Fruit fly (Drosophila melanogaster): ENCODE data around the gene CG12213.
A peak's percentile ranks its signal among the peaks of the same experiment; 100 is the strongest.

Gene CG12213

DNA sequence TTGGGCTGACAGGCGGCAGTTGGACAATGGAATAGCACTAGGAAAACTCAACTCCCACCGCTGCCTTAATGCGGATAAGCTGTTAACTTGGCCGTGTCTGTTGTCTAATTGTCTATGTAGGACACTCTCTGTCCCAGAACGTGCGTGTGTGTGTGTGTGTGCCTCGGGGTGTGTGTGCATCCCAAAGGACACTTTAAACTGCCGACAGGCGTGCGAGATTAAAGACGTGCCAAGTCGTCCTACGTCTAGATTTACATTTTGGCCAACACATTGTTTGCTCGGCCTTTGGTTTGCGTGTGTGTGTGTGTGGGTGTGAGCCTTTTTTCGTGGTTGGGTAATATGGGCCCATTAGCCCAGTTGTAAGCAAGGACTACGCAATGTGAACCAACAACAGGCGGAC is 30.6 kb upstream of the CG12213 start:
- TF ChIP-seq D1 (tag; optimal IDR thresholded peaks at IDR 0.05) (no peak), CG8301 (tag; optimal IDR thresholded peaks at IDR 0.05) (no peak), EcR (GFP tag; optimal IDR thresholded peaks at IDR 0.05) (no peak), CG34367 (tag; optimal IDR thresholded peaks at IDR 0.05) (no peak)

DNA sequence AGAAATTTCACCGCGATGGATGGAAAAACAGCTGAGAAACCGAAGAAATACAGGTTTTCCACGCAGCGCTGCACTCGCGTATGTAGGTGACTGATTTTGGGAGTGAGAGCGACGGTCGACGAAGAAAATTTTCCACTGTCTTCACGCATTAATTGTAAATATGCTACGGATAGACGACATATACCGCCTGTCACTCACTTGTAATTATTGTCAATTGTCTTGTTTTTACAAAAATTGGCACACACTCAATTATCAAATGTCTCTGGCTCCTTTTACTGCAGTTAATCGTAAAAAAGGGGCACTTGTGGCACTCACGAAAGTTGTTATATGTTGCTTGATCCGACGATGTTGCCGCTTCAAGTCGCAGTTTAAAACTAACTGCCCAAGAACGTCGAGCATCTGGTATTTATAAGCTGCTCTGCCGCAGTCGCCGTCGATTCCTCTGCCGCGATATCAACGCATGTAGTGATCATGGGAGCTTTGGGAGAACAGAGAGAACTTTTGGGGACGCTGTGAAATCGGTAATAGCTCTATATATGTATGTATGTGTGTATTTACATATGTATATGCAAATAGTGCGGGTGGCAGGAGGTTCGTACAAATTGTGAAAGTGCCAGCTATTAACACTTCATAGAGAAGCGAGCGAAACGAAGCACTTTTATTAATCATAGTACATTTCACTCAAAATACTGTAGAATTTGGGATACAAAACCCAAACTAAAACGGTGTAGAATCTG is 25.6 kb upstream of the CG12213 start, which contains the start of gene mfas:
mfas (minus strand) TSS at position 382 of the 737 bp plus-strand sequence.
- TF ChIP-seq Pif1B (GFP tag; optimal IDR thresholded peaks at IDR 0.05): peak; percentile 51
- peak; percentile 21 for TF ChIP-seq CG13204 (GFP tag; optimal IDR thresholded peaks at IDR 0.05)
- peak; percentile 58 for TF ChIP-seq EcR (GFP tag; optimal IDR thresholded peaks at IDR 0.05)
- TF ChIP-seq Pif1A (GFP tag; optimal IDR thresholded peaks at IDR 0.05): peak; percentile 37
- TF ChIP-seq CG8159 (tag; optimal IDR thresholded peaks at IDR 0.05): no peak
- 0 out of 3 replicates have a peak, but pooled peaks have one; percentile 38 for TF ChIP-seq CG4496 (GFP tag; IDR thresholded peaks at IDR 0.05)
- TF ChIP-seq CG9948 (tag; optimal IDR thresholded peaks at IDR 0.05): no peak
- TF ChIP-seq CG12605 (GFP tag; IDR thresholded peaks at IDR 0.05): 0 out of 2 replicates have a peak, but pooled peaks have one; percentile 9
- TF ChIP-seq CG32121 (GFP tag; IDR thresholded peaks at IDR 0.05): no peak
- peak; percentile 3 for TF ChIP-seq Snoo (tag; optimal IDR thresholded peaks at IDR 0.05)

DNA sequence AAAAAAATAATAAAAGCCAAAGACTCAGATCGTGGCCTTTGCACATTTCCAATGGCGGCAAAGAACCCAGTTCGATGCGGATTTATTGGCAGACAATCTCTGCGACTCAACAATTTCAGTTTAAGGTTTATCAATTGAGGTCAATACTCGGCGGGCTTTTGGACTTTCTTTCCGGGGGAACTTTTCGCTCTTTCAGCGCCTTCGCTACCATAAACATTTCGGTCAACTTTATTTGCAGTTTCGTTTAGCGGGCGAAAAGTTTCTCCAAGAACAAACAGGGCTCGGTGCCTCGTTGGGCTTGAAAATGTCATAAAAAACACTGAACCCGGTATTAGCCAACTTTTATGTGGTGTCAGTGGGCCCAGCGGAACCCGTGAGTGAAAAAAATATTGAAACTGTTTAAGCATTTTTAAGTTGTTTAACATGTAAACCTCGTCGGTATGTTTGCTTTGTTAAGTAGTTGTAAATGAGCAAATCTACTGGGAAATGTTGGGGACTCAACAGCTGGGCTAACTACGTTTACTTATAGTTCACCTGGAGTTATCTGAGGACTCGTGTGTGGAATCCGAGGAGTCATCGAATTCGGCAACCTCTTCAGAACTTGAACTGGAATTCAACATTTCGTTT is 24.2 kb upstream of the CG12213 start:
- TF ChIP-seq CG12605 (GFP tag; IDR thresholded peaks at IDR 0.05) (no peak), CG14655 (GFP tag; optimal IDR thresholded peaks at IDR 0.05) (no peak), CG17806 (tag; optimal IDR thresholded peaks at IDR 0.05) (no peak), CG4496 (GFP tag; IDR thresholded peaks at IDR 0.05) (no peak), CG15710 (tag; optimal IDR thresholded peaks at IDR 0.05) (no peak), CG8301 (tag; optimal IDR thresholded peaks at IDR 0.05) (no peak), CG10348 (GFP tag; IDR thresholded peaks at IDR 0.05) (no peak)

DNA sequence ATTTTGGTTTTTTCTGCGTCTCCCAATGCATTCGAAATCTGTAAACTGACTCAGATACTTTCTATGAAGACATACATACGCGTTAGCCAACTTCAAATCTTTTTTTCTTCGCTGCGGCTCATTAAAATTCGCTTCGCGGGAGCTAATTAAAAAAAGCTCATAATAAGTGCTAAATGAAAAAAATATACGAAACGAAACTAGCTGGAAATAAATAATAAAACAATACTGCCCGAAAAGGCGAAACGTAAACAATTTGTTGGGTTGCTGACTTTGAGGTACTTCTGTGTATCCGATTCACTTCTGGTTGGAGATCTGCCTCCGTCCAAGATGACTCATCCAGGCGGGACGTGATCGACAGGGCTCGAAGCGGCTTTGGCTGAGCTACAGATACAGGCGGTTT is 22.5 kb upstream of the CG12213 start:
- TF ChIP-seq CG8301 (tag; optimal IDR thresholded peaks at IDR 0.05) (no peak), CG13204 (GFP tag; optimal IDR thresholded peaks at IDR 0.05) (peak; percentile 42)

DNA sequence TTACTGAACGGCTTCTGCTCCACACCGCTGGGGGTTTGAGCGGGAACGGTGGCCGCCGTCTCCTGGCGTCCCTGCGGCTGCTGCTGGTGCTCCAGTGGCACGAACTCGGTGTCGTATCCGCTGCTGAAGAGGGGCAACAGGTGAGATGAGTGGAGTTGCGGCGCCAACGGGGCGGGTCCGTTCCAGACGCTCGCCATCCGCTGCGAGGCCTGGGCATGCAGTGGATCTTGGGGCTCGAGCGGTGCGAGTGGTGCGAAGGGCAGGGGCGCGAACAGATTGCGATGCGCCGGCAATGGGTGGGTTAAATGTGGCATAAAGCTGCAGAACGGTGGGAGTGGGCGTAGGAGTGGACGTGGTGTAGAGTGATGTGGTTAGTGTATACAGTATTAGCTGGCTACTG is 21.7 kb upstream of the CG12213 start:
- TF ChIP-seq CG9948 (tag; optimal IDR thresholded peaks at IDR 0.05) (no peak), CG13204 (GFP tag; optimal IDR thresholded peaks at IDR 0.05) (peak; percentile 87)

DNA sequence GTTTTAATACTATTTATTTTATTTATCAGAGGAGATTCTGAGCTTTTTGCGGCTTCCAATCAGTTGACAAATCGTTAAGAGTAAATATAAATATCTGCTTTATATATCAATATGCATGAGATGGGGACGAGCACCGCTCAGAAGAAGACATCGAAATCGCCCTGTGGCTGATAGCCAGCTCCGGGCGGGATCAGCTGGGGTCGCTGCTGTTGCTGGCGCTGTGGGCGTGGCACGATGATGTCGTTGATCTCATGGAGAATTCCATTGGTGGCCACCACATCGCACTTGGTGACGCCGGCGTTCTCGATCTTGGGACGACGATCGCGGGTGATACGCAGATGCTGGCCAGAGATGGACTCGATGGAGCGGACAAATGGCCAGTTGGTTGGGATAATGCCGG is 17.4 kb upstream of the CG12213 start:
- TF ChIP-seq EcR (GFP tag; optimal IDR thresholded peaks at IDR 0.05): peak; percentile 79
- no peak for TF ChIP-seq CG10348 (GFP tag; IDR thresholded peaks at IDR 0.05)

DNA sequence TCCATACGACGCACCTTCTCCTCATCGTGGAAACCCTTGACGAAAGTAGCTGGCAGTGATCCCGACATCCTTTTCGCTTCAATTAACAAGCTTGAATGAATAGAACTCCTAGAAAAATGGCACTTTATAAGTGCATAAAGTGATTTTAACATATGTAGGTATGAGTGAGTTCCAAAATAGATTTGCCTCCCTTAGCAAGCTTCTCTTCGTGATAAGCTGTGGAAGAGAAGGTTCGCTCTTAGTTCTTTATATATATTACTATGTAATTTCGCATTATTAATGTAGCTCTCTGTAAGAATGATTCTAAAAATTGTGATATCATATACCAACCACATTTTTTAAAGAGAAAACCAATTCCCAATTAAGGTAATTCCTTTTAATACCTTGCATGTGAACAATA is 16.9 kb upstream of the CG12213 start, which contains the start of gene CG3397:
CG3397 (minus strand) TSS at position 101 of the 400 bp plus-strand sequence.
- TF ChIP-seq gl (tag; optimal IDR thresholded peaks at IDR 0.05): no peak

DNA sequence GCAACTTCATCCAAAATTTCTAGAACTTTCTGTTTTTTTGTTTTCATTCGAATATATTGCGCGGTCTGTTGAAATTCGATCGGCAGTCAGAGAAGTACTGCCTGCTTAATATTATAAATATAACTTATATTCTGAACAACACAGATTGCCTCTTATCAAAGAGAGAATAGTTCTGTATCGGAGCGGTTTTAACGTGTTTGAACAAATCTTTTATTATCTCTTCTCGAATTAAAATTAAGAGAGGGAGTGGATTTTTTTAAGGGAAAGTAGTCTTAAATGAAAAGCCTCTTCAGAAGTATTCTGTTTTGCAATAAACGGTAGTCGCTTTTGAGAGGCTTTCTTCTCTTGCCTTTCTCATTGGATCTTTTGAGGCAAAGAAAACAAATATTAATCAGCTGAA is 15.1 kb upstream of the CG12213 start:
- TF ChIP-seq D1 (tag; optimal IDR thresholded peaks at IDR 0.05) (peak; percentile 11), CG34367 (tag; optimal IDR thresholded peaks at IDR 0.05) (no peak)

DNA sequence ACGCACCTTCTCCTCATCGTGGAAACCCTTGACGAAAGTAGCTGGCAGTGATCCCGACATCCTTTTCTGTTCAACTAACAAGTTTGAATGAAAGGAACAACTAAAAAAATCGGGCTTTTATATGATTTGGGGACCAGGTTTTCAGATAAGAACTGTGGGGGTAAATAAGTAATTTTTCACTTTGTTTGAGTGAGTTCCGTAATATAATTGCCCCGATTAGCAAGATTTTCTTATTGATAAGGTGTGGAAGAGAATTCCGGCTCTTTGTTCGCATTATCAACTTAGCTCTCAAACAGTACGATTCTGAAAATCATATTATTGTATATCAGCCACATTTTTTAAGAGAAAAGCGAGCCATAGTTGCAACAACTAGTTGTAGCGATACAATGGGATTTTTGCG is 14.5 kb upstream of the CG12213 start, which contains the start of gene CG12224:
CG12224 (minus strand) TSS at position 101 of the 400 bp plus-strand sequence.
- TF ChIP-seq CG8159 (tag; optimal IDR thresholded peaks at IDR 0.05): no peak
- no peak for TF ChIP-seq CG9948 (tag; optimal IDR thresholded peaks at IDR 0.05)
- no peak for TF ChIP-seq Pif1A (GFP tag; optimal IDR thresholded peaks at IDR 0.05)
- TF ChIP-seq CG34367 (tag; optimal IDR thresholded peaks at IDR 0.05): no peak
- no peak for TF ChIP-seq fd96Ca (GFP tag; IDR thresholded peaks at IDR 0.05)
- TF ChIP-seq rn (GFP tag; IDR thresholded peaks at IDR 0.05): no peak
- no peak for TF ChIP-seq CG14655 (GFP tag; optimal IDR thresholded peaks at IDR 0.05)
- no peak for TF ChIP-seq EcR (GFP tag; optimal IDR thresholded peaks at IDR 0.05)
- TF ChIP-seq CG32121 (GFP tag; IDR thresholded peaks at IDR 0.05): no peak
- no peak for TF ChIP-seq Pif1B (GFP tag; optimal IDR thresholded peaks at IDR 0.05)
- no peak for TF ChIP-seq CG4496 (GFP tag; IDR thresholded peaks at IDR 0.05)
- TF ChIP-seq CG8301 (tag; optimal IDR thresholded peaks at IDR 0.05): no peak
- no peak for TF ChIP-seq gl (tag; optimal IDR thresholded peaks at IDR 0.05)
- TF ChIP-seq D1 (tag; optimal IDR thresholded peaks at IDR 0.05): no peak
- TF ChIP-seq CG15710 (tag; optimal IDR thresholded peaks at IDR 0.05): no peak
- no peak for TF ChIP-seq CG13204 (GFP tag; optimal IDR thresholded peaks at IDR 0.05)
- TF ChIP-seq Ets98B (GFP tag; IDR thresholded peaks at IDR 0.05): no peak
- no peak for TF ChIP-seq CG12605 (GFP tag; IDR thresholded peaks at IDR 0.05)
